Worm (Caenorhabditis elegans) whole organism, L1 larva: ENCODE data around the gene W09B6.4.

Experiments
- C04F5.9 ChIP-seq: sonication (generic microtip); optimal IDR thresholded peaks from 2 replicates; lab custom pipeline; 2016; ENCODE audit warnings: missing genetic modification characterization, missing compliant biosample characterization
- Y116A8C.19 ChIP-seq: sonication (generic microtip); optimal IDR thresholded peaks from 2 replicates; lab custom pipeline; 2016; ENCODE audit warnings: missing compliant biosample characterization, missing genetic modification characterization, borderline replicate concordance
- alr-1 ChIP-seq: fragments of 200-800 bp; sonication (Bioruptor generic); optimal IDR thresholded peaks from 2 replicates; lab custom pipeline; 2018; ENCODE audit warnings: borderline replicate concordance, mild to moderate bottlenecking, missing genetic modification characterization, missing compliant biosample characterization
- aly-2 ChIP-seq: fragments of 150-350 bp; optimal IDR thresholded peaks from 2 replicates; lab custom pipeline; 2014; ENCODE audit warnings: missing biosample characterization, missing genetic modification characterization
- ceh-8 ChIP-seq: fragments of 200-800 bp; sonication (Bioruptor generic); optimal IDR thresholded peaks from 2 replicates; lab custom pipeline; 2018; ENCODE audit warnings: mild to moderate bottlenecking, missing genetic modification characterization, moderate library complexity, missing compliant biosample characterization
- ceh-90 ChIP-seq: sonication (generic microtip); optimal IDR thresholded peaks from 2 replicates; lab custom pipeline; 2016; ENCODE audit warnings: missing genetic modification characterization, missing compliant biosample characterization
- dpl-1 ChIP-seq, 3 experiments: fragments of 150-350 bp in 2 of 3; sonication (generic microtip) in 1 of 3; optimal IDR thresholded peaks; 2 replicates each; lab custom pipeline; 2014 to 2017; ENCODE audit warnings: missing biosample characterization in 3 of 3, missing genetic modification characterization in 3 of 3, missing genetic modification reagents in 3 of 3
- efl-1 ChIP-seq, 4 experiments: fragments of 150-350 bp; optimal IDR thresholded peaks in 3 of 4; peaks in 1 of 4; 1 replicate in 1 of 4; 2 replicates in 3 of 4; lab custom pipeline; 2014; ENCODE audit warnings: missing biosample characterization in 2 of 4, missing genetic modification characterization in 2 of 4, missing genetic modification reagents in 2 of 4
- egl-27 ChIP-seq, 2 experiments: fragments of 150-350 bp in 1 of 2; sonication (generic microtip); optimal IDR thresholded peaks; 3 replicates each; lab custom pipeline; 2017 to 2018; ENCODE audit warnings: missing biosample characterization in 2 of 2, missing genetic modification characterization in 2 of 2, missing genetic modification reagents in 2 of 2
- fkh-8 ChIP-seq: sonication (generic microtip); optimal IDR thresholded peaks from 2 replicates; lab custom pipeline; 2016; ENCODE audit warnings: mild to moderate bottlenecking, missing genetic modification characterization, missing compliant biosample characterization
- isw-1 ChIP-seq: fragments of 200-800 bp; sonication (Bioruptor generic); IDR thresholded peaks from 2 replicates; pipeline ENCODE4 v1.3.6; 2022; ENCODE audit warnings: missing genetic modification characterization, missing compliant biosample characterization
- lin-13 ChIP-seq: fragments of 150-350 bp; optimal IDR thresholded peaks from 2 replicates; lab custom pipeline; 2014; ENCODE audit warnings: missing biosample characterization, missing genetic modification reagents, missing genetic modification characterization
- lin-14 ChIP-seq: fragments of 200-800 bp; sonication (Bioruptor generic); optimal IDR thresholded peaks from 2 replicates; lab custom pipeline; 2018; ENCODE audit warnings: mild to moderate bottlenecking, missing genetic modification characterization, moderate library complexity, missing compliant biosample characterization
- lin-35 ChIP-seq, 2 experiments: fragments of 150-350 bp; optimal IDR thresholded peaks; 2 replicates each; lab custom pipeline; 2014; ENCODE audit warnings: missing biosample characterization in 2 of 2, missing genetic modification characterization in 2 of 2, missing genetic modification reagents in 2 of 2
- mep-1 ChIP-seq: fragments of 150-350 bp; optimal IDR thresholded peaks from 2 replicates; lab custom pipeline; 2014; ENCODE audit warnings: missing biosample characterization, missing genetic modification characterization
- nhr-11 ChIP-seq: fragments of 150-350 bp; optimal IDR thresholded peaks from 2 replicates; lab custom pipeline; 2014; ENCODE audit warnings: missing biosample characterization, missing genetic modification characterization
- nhr-19 ChIP-seq: fragments of 200-800 bp; sonication (Bioruptor generic); conservative IDR thresholded peaks from 2 replicates; pipeline ENCODE4 v1.3.6; 2022; ENCODE audit warnings: missing genetic modification characterization, missing compliant biosample characterization
- nhr-76 ChIP-seq: sonication (generic microtip); optimal IDR thresholded peaks from 2 replicates; lab custom pipeline; 2017; ENCODE audit warnings: missing biosample characterization, missing genetic modification characterization
- nhr-90 ChIP-seq: sonication (generic microtip); optimal IDR thresholded peaks from 2 replicates; lab custom pipeline; 2016; ENCODE audit warnings: mild to moderate bottlenecking, missing genetic modification characterization, missing compliant biosample characterization; ENCODE audit not compliant: poor library complexity
- rnt-1 ChIP-seq: sonication (generic microtip); optimal IDR thresholded peaks from 2 replicates; lab custom pipeline; 2016; ENCODE audit warnings: mild to moderate bottlenecking, missing genetic modification characterization, moderate library complexity, missing compliant biosample characterization
- skn-1 ChIP-seq: fragments of 150-350 bp; optimal IDR thresholded peaks from 2 replicates; lab custom pipeline; 2014; ENCODE audit warnings: missing biosample characterization, missing genetic modification characterization
- snu-23 ChIP-seq: sonication (generic microtip); optimal IDR thresholded peaks from 2 replicates; lab custom pipeline; 2016; ENCODE audit warnings: missing genetic modification characterization, missing compliant biosample characterization
- sox-4 ChIP-seq: sonication (generic microtip); optimal IDR thresholded peaks from 2 replicates; lab custom pipeline; 2016; ENCODE audit warnings: missing genetic modification characterization, missing compliant biosample characterization
- sptf-1 ChIP-seq: fragments of 150-350 bp; optimal IDR thresholded peaks from 2 replicates; lab custom pipeline; 2014; ENCODE audit warnings: missing biosample characterization, missing genetic modification characterization
- sup-37 ChIP-seq: fragments of 200-800 bp; sonication (Bioruptor generic); optimal IDR thresholded peaks from 2 replicates; lab custom pipeline; 2018; ENCODE audit warnings: mild to moderate bottlenecking, missing genetic modification characterization, missing compliant biosample characterization
- tbx-2 ChIP-seq: sonication (generic microtip); optimal IDR thresholded peaks from 2 replicates; lab custom pipeline; 2016; ENCODE audit warnings: missing genetic modification characterization, missing compliant biosample characterization
- unc-62 ChIP-seq: fragments of 150-350 bp; optimal IDR thresholded peaks from 2 replicates; lab custom pipeline; 2014; ENCODE audit warnings: missing biosample characterization, missing genetic modification reagents, missing genetic modification characterization
- unc-98 ChIP-seq: fragments of 200-800 bp; sonication (Bioruptor generic); IDR thresholded peaks from 2 replicates; pipeline ENCODE4 v1.3.6; 2022; ENCODE audit warnings: missing genetic modification characterization, missing compliant biosample characterization
- zag-1 ChIP-seq: fragments of 150-350 bp; optimal IDR thresholded peaks from 2 replicates; lab custom pipeline; 2014; ENCODE audit warnings: missing biosample characterization, missing genetic modification characterization
- ztf-11 ChIP-seq, 2 experiments: sonication (generic microtip); optimal IDR thresholded peaks; 2 replicates each; lab custom pipeline; 2016 to 2017; ENCODE audit warnings: missing genetic modification characterization in 2 of 2, missing biosample characterization in 1 of 2, missing compliant biosample characterization in 1 of 2

The W09B6.4 gene

ce11 chrII:1134314-1135108, 6.1 kb downstream of the W09B6.4 start (continued):
- TF ChIP-seq nhr-19 (GFP tag; lab: Robert Waterston, UW) (peak; percentile 67), mep-1 (tag; lab: Kevin White, UChicago) (peak; percentile 24), dpl-1 (GFP tag; optimal IDR thresholded peaks at IDR 0.05; lab: Kevin White, UChicago) (peak; percentile 61 to 83 (median 75)), fkh-8 (tag; lab: Kevin White, UChicago) (peak; percentile 67), sox-4 (tag; lab: Kevin White, UChicago) (peak; percentile 39), isw-1 (GFP tag; lab: Robert Waterston, UW) (peak; percentile 69), efl-1 (optimal IDR thresholded peaks at IDR 0.05; lab: Kevin White, UChicago) (peak; percentile 50 to 76), efl-1 (GFP tag; optimal IDR thresholded peaks at IDR 0.05 in 1 of 2; lab: Kevin White, UChicago) (peak; percentile 84 to 98), tbx-2 (tag; lab: Kevin White, UChicago) (peak; percentile 44)
- TF ChIP-seq, all 84 proteins: peak for 36; not testable (repeated sequence) for 48

DNA sequence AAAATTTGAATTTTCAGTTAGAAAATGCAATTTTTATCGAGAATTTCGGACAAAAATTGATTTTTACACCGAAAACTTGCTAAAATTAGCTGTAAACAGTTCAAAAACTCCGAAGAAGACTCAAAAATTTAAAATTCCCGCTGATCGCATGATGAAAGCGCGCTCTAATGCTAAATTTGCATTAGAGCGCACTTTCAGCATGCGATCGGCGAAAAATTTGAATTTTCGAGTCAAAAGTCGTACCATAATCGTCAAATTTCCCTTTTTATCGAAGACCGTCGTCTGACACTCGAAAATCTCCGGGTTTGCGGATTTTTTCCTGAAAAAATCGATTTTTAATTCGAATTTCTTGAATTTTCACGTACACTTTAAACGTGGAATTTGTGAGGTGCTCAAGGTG, 7.3 kb downstream of the W09B6.4 start:
- no peak for TF ChIP-seq unc-98 (GFP tag; lab: Robert Waterston, UW)
- TF ChIP-seq efl-1 (optimal IDR thresholded peaks at IDR 0.05; lab: Kevin White, UChicago) = no peak
- peak in 1 of 2 experiments; percentile 49 for TF ChIP-seq efl-1 (GFP tag; optimal IDR thresholded peaks at IDR 0.05 in 1 of 2; lab: Kevin White, UChicago)

DNA sequence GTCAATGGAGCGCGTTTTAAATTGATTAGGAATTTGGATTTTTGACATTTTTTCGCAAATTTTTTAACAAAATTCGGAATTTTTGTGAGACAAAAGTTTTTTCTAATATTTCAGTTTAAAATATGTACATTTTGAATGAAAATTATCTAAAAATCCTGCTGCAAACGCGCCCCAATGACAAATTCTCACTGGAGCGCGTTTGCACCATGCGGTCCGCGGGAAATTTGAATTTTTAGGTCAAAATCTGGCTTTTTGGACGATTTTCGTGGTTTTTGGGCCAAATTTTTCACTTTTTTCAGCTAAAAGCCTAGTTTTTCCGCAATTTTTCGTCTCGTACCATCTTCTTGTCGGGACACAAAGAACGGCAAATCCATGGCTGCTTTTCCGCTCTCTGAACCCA, 7.9 kb downstream of the W09B6.4 start:
- TF ChIP-seq sptf-1 (tag; lab: Kevin White, UChicago) (no peak), lin-35 (GFP tag; optimal IDR thresholded peaks at IDR 0.05; lab: Kevin White, UChicago) (no peak)
- TF ChIP-seq, all 84 proteins: peak for 0

- no peak for TF ChIP-seq lin-14 (GFP tag; lab: Kevin White, UChicago)
- no peak for TF ChIP-seq skn-1
- TF ChIP-seq Y116A8C.19 = no peak
- no peak for TF ChIP-seq rnt-1 (tag; lab: Kevin White, UChicago)
- no peak for TF ChIP-seq ztf-11 (tag; optimal IDR thresholded peaks at IDR 0.05; lab: Kevin White, UChicago)
- TF ChIP-seq unc-62 = no peak
- TF ChIP-seq snu-23 = no peak
- TF ChIP-seq ceh-8 (GFP tag; lab: Kevin White, UChicago) = no peak
- TF ChIP-seq sup-37 (GFP tag; lab: Kevin White, UChicago) = no peak
- TF ChIP-seq ceh-90 (tag; lab: Kevin White, UChicago) = no peak
- no peak for TF ChIP-seq egl-27 (tag; optimal IDR thresholded peaks at IDR 0.05; lab: Kevin White, UChicago)
- TF ChIP-seq aly-2 (tag; lab: Kevin White, UChicago) = no peak
- no peak for TF ChIP-seq lin-13 (GFP tag; lab: Kevin White, UChicago)
- no peak for TF ChIP-seq efl-1 (optimal IDR thresholded peaks at IDR 0.05; lab: Kevin White, UChicago)
- no peak for TF ChIP-seq efl-1 (GFP tag; optimal IDR thresholded peaks at IDR 0.05 in 1 of 2; lab: Kevin White, UChicago)
These were observed 8.8 kb downstream of the W09B6.4 start for ce11 chrII:1131821-1132220.

ce11 chrII:1131367-1131766, 9.3 kb downstream of the W09B6.4 start:
- TF ChIP-seq zag-1 (tag; lab: Kevin White, UChicago) = no peak
- no peak for TF ChIP-seq alr-1 (tag; lab: Kevin White, UChicago)
- no peak for TF ChIP-seq nhr-90 (tag; lab: Kevin White, UChicago)
- no peak for TF ChIP-seq C04F5.9
- TF ChIP-seq nhr-11 (tag; lab: Kevin White, UChicago) = no peak
- TF ChIP-seq sptf-1 (tag; lab: Kevin White, UChicago) = no peak
- no peak for TF ChIP-seq nhr-76 (tag; lab: Kevin White, UChicago)
